Worm (Caenorhabditis elegans): ENCODE measurements around the gene oac-3.
A peak's percentile ranks its signal among the peaks of the same experiment; 100 is the strongest.

oac-3 gene

ce11 chrV:13879241-13879640 is 20.1 kb upstream of the oac-3 start, which contains the start of gene lbp-7:
TSS of gene lbp-7 (plus strand) at chrV:13879552.
- TF ChIP-seq tbx-2 (tag; optimal IDR thresholded peaks at IDR 0.05) (no peak), ets-4 (tag; optimal IDR thresholded peaks at IDR 0.05) (no peak), unc-3 (GFP tag; conservative IDR thresholded peaks at IDR 0.05) (no peak), unc-3 (tag; optimal IDR thresholded peaks at IDR 0.05) (no peak), pax-1 (tag; optimal IDR thresholded peaks at IDR 0.05) (no peak), ceh-30 (tag; optimal IDR thresholded peaks at IDR 0.05) (no peak), fax-1 (tag; optimal IDR thresholded peaks at IDR 0.05) (no peak), unc-42 (tag; optimal IDR thresholded peaks at IDR 0.05) (no peak)

ce11 chrV:13880163-13880562 is 19.1 kb upstream of the oac-3 start:
- no peak for TF ChIP-seq lin-11 (tag; optimal IDR thresholded peaks at IDR 0.05)
- TF ChIP-seq rnt-1 (tag; optimal IDR thresholded peaks at IDR 0.05): no peak
- TF ChIP-seq nfya-1 (tag; optimal IDR thresholded peaks at IDR 0.05): no peak
- no peak for TF ChIP-seq ttx-3 (tag; optimal IDR thresholded peaks at IDR 0.05)
- peak; percentile 18 for TF ChIP-seq unc-42 (tag; optimal IDR thresholded peaks at IDR 0.05)

- TF ChIP-seq zip-5 (tag; optimal IDR thresholded peaks at IDR 0.05) (no peak), C08G9.2 (tag; optimal IDR thresholded peaks at IDR 0.05) (no peak), pax-1 (tag; optimal IDR thresholded peaks at IDR 0.05) (no peak), unc-3 (GFP tag; conservative IDR thresholded peaks at IDR 0.05) (no peak), unc-3 (tag; optimal IDR thresholded peaks at IDR 0.05) (no peak), gmeb-2 (tag; optimal IDR thresholded peaks at IDR 0.05) (no peak), pha-2 (tag; optimal IDR thresholded peaks at IDR 0.05) (no peak), ets-4 (tag; optimal IDR thresholded peaks at IDR 0.05) (no peak), tbx-2 (tag; optimal IDR thresholded peaks at IDR 0.05) (no peak), hlh-6 (tag; optimal IDR thresholded peaks at IDR 0.05) (no peak), hlh-8 (tag; optimal IDR thresholded peaks at IDR 0.05) (no peak), unc-86 (tag; optimal IDR thresholded peaks at IDR 0.05) (no peak), ama-1 (optimal IDR thresholded peaks at IDR 0.05) (no peak), ceh-6 (GFP tag; optimal IDR thresholded peaks at IDR 0.05) (no peak), ceh-31 (tag; optimal IDR thresholded peaks at IDR 0.05) (no peak), ceh-45 (GFP tag; IDR thresholded peaks at IDR 0.05) (no peak), rnt-1 (tag; optimal IDR thresholded peaks at IDR 0.05) (no peak), dve-1 (tag; optimal IDR thresholded peaks at IDR 0.05) (no peak), ceh-19 (GFP tag; optimal IDR thresholded peaks at IDR 0.05) (no peak)
These were observed 18.7 kb upstream of the oac-3 start, which contains the start of gene T22G5.3 for ce11 chrV:13880607-13881006. TSS of gene T22G5.3 (plus strand) at chrV:13880907.

ce11 chrV:13887358-13887757 is 12.0 kb upstream of the oac-3 start, which contains the start of gene srsx-19:
TSS of gene srsx-19 (plus strand) at chrV:13887658.
- TF ChIP-seq unc-42 (tag; optimal IDR thresholded peaks at IDR 0.05) (no peak), K09A11.1 (tag; optimal IDR thresholded peaks at IDR 0.05; ENCODE audit: insufficient read depth) (no peak)

- TF ChIP-seq madf-2 (tag; optimal IDR thresholded peaks at IDR 0.05) (no peak), pqm-1 (tag; optimal IDR thresholded peaks at IDR 0.05) (no peak), tbx-2 (tag; optimal IDR thresholded peaks at IDR 0.05) (no peak), hlh-30 (tag; optimal IDR thresholded peaks at IDR 0.05; ENCODE audit: insufficient read depth) (no peak), hlh-15 (tag; optimal IDR thresholded peaks at IDR 0.05) (no peak), F13H6.1 (tag; optimal IDR thresholded peaks at IDR 0.05) (no peak), ceh-14 (tag; optimal IDR thresholded peaks at IDR 0.05) (no peak), hlh-13 (GFP tag; optimal IDR thresholded peaks at IDR 0.05) (no peak), ttx-3 (tag; optimal IDR thresholded peaks at IDR 0.05) (no peak), sdc-2 (tag; optimal IDR thresholded peaks at IDR 0.05) (no peak), sox-4 (tag; optimal IDR thresholded peaks at IDR 0.05) (no peak), odd-2 (tag; optimal IDR thresholded peaks at IDR 0.05) (no peak), gmeb-2 (tag; optimal IDR thresholded peaks at IDR 0.05) (no peak), unc-55 (GFP tag; optimal IDR thresholded peaks at IDR 0.05) (no peak), unc-3 (GFP tag; conservative IDR thresholded peaks at IDR 0.05) (no peak), unc-3 (tag; optimal IDR thresholded peaks at IDR 0.05) (no peak), unc-42 (tag; optimal IDR thresholded peaks at IDR 0.05) (no peak), ceh-48 (tag; optimal IDR thresholded peaks at IDR 0.05) (no peak), nfya-1 (tag; optimal IDR thresholded peaks at IDR 0.05) (no peak), nhr-11 (tag; optimal IDR thresholded peaks at IDR 0.05) (no peak)
These were observed 9.8 kb upstream of the oac-3 start, which contains the start of gene spp-12 for ce11 chrV:13889516-13889915. TSS of gene spp-12 (plus strand) at chrV:13889816.
